Fruit fly (Drosophila melanogaster): ENCODE data around the gene pigeon.
A peak's percentile ranks its signal among the peaks of the same experiment; 100 is the strongest.

pigeon gene

dm6 chr2L:19198402-19198801, 12.6 kb downstream of the pigeon start:
- no peak for TF ChIP-seq CG34367 (tag; optimal IDR thresholded peaks at IDR 0.05)

- TF ChIP-seq D1 (tag; optimal IDR thresholded peaks at IDR 0.05): no peak
- TF ChIP-seq CG17806 (tag; optimal IDR thresholded peaks at IDR 0.05): peak; percentile 56
- TF ChIP-seq CG15710 (tag; optimal IDR thresholded peaks at IDR 0.05): peak; percentile 43
- no peak for TF ChIP-seq fd96Ca (GFP tag; IDR thresholded peaks at IDR 0.05)
- TF ChIP-seq CG9948 (tag; optimal IDR thresholded peaks at IDR 0.05): peak; percentile 22
- TF ChIP-seq Pif1A (GFP tag; optimal IDR thresholded peaks at IDR 0.05): peak; percentile 46
- no peak for TF ChIP-seq Snoo (tag; optimal IDR thresholded peaks at IDR 0.05)
- no peak for TF ChIP-seq CG32121 (GFP tag; IDR thresholded peaks at IDR 0.05)
- no peak for TF ChIP-seq rn (GFP tag; IDR thresholded peaks at IDR 0.05)
- no peak for TF ChIP-seq gl (tag; optimal IDR thresholded peaks at IDR 0.05)
- TF ChIP-seq CG14655 (GFP tag; optimal IDR thresholded peaks at IDR 0.05): peak; percentile 44
- TF ChIP-seq CG10348 (GFP tag; IDR thresholded peaks at IDR 0.05): no peak
- no peak for TF ChIP-seq Ets98B (GFP tag; IDR thresholded peaks at IDR 0.05)
- peak; percentile 60 for TF ChIP-seq CG8159 (tag; optimal IDR thresholded peaks at IDR 0.05)
- TF ChIP-seq CG4496 (GFP tag; IDR thresholded peaks at IDR 0.05): 0 out of 3 replicates have a peak, but pooled peaks have one; percentile 6
- TF ChIP-seq Pif1B (GFP tag; optimal IDR thresholded peaks at IDR 0.05): peak; percentile 35
- peak; percentile 17 for TF ChIP-seq CG8301 (tag; optimal IDR thresholded peaks at IDR 0.05)
- TF ChIP-seq EcR (GFP tag; optimal IDR thresholded peaks at IDR 0.05): no peak
- TF ChIP-seq CG34367 (tag; optimal IDR thresholded peaks at IDR 0.05): peak; percentile 10
- no peak for TF ChIP-seq CG12605 (GFP tag; IDR thresholded peaks at IDR 0.05)
- no peak for TF ChIP-seq CG13204 (GFP tag; optimal IDR thresholded peaks at IDR 0.05)
These were observed 14.4 kb downstream of the pigeon start for dm6 chr2L:19200211-19200610.

- TF ChIP-seq CG10348 (GFP tag; IDR thresholded peaks at IDR 0.05) (no peak), CG8159 (tag; optimal IDR thresholded peaks at IDR 0.05) (peak; percentile 67), CG9948 (tag; optimal IDR thresholded peaks at IDR 0.05) (peak; percentile 69), CG12605 (GFP tag; IDR thresholded peaks at IDR 0.05) (peak; percentile 60), CG14655 (GFP tag; optimal IDR thresholded peaks at IDR 0.05) (peak; percentile 81), CG4496 (GFP tag; IDR thresholded peaks at IDR 0.05) (peak; percentile 73), CG34367 (tag; optimal IDR thresholded peaks at IDR 0.05) (peak; percentile 60), Snoo (tag; optimal IDR thresholded peaks at IDR 0.05) (peak; percentile 30), EcR (GFP tag; optimal IDR thresholded peaks at IDR 0.05) (no peak), CG32121 (GFP tag; IDR thresholded peaks at IDR 0.05) (peak; percentile 62; the same call in 1 of the 2 replicates), CG13204 (GFP tag; optimal IDR thresholded peaks at IDR 0.05) (no peak), Ets98B (GFP tag; IDR thresholded peaks at IDR 0.05) (peak; percentile 73), fd96Ca (GFP tag; IDR thresholded peaks at IDR 0.05) (peak; percentile 38; the same call in 1 of the 3 replicates), gl (tag; optimal IDR thresholded peaks at IDR 0.05) (no peak), Pif1B (GFP tag; optimal IDR thresholded peaks at IDR 0.05) (peak; percentile 70), D1 (tag; optimal IDR thresholded peaks at IDR 0.05) (no peak), CG8301 (tag; optimal IDR thresholded peaks at IDR 0.05) (peak; percentile 69), rn (GFP tag; IDR thresholded peaks at IDR 0.05) (peak; percentile 41; the same call in 1 of the 2 replicates), Pif1A (GFP tag; optimal IDR thresholded peaks at IDR 0.05) (peak; percentile 52), CG17806 (tag; optimal IDR thresholded peaks at IDR 0.05) (peak; percentile 74), CG15710 (tag; optimal IDR thresholded peaks at IDR 0.05) (peak; percentile 52)
These were observed 16.0 kb downstream of the pigeon start for dm6 chr2L:19201841-19202240.

DNA sequence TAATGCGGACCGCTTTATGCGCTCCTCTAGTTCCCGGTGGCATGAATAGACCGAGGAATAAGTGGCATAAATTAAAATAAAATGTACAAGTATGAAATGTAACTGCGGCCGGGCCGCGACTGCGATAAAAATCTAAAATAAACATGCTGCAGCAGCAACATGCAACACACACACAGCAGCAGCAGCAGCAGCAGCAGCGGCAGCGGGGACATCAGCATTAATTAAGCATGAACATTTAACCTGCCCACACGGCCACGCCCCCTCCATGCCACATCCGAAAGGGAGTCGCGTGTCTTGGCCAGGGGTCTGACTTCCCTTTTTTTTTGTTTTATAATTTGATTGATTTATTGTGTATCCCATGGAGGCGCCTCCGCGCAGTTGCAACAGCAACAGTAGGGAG, 18.7 kb downstream of the pigeon start:
- TF ChIP-seq EcR (GFP tag; optimal IDR thresholded peaks at IDR 0.05) (no peak), rn (GFP tag; IDR thresholded peaks at IDR 0.05) (no peak), CG13204 (GFP tag; optimal IDR thresholded peaks at IDR 0.05) (peak; percentile 22)

- TF ChIP-seq CG34367 (tag; optimal IDR thresholded peaks at IDR 0.05): no peak
- no peak for TF ChIP-seq gl (tag; optimal IDR thresholded peaks at IDR 0.05)
- TF ChIP-seq CG9948 (tag; optimal IDR thresholded peaks at IDR 0.05): no peak
- no peak for TF ChIP-seq CG12605 (GFP tag; IDR thresholded peaks at IDR 0.05)
- TF ChIP-seq CG15710 (tag; optimal IDR thresholded peaks at IDR 0.05): no peak
- no peak for TF ChIP-seq CG32121 (GFP tag; IDR thresholded peaks at IDR 0.05)
- TF ChIP-seq Pif1A (GFP tag; optimal IDR thresholded peaks at IDR 0.05): no peak
- TF ChIP-seq CG8159 (tag; optimal IDR thresholded peaks at IDR 0.05): no peak
- TF ChIP-seq CG13204 (GFP tag; optimal IDR thresholded peaks at IDR 0.05): no peak
- TF ChIP-seq fd96Ca (GFP tag; IDR thresholded peaks at IDR 0.05): no peak
- no peak for TF ChIP-seq CG17806 (tag; optimal IDR thresholded peaks at IDR 0.05)
- TF ChIP-seq CG8301 (tag; optimal IDR thresholded peaks at IDR 0.05): no peak
- no peak for TF ChIP-seq CG14655 (GFP tag; optimal IDR thresholded peaks at IDR 0.05)
- no peak for TF ChIP-seq CG4496 (GFP tag; IDR thresholded peaks at IDR 0.05)
- no peak for TF ChIP-seq EcR (GFP tag; optimal IDR thresholded peaks at IDR 0.05)
- no peak for TF ChIP-seq rn (GFP tag; IDR thresholded peaks at IDR 0.05)
- TF ChIP-seq D1 (tag; optimal IDR thresholded peaks at IDR 0.05): no peak
- no peak for TF ChIP-seq Ets98B (GFP tag; IDR thresholded peaks at IDR 0.05)
- no peak for TF ChIP-seq Snoo (tag; optimal IDR thresholded peaks at IDR 0.05)
- no peak for TF ChIP-seq CG10348 (GFP tag; IDR thresholded peaks at IDR 0.05)
These were observed 23.0 kb downstream of the pigeon start for dm6 chr2L:19208874-19209273.

DNA sequence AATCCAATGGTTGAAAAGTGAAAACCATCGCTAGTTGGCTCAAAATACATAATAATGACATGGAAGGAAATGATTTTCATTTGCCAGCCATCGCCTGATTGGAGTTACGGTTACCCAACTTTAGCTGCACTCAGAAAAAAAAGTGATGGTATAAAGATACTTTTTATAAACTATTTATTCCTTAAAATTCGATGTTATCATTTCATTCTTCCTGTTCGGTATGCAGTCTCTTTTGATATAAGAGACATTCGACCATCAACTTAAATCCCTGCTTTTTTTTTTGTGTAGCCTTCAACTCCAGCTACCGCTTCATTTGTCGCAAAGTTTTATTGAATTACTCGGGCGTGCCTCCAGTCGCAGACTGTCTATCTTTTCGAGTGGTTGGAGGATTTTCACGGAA, 26.6 kb downstream of the pigeon start:
- TF ChIP-seq Pif1B (GFP tag; optimal IDR thresholded peaks at IDR 0.05) (no peak), CG12605 (GFP tag; IDR thresholded peaks at IDR 0.05) (no peak)

DNA sequence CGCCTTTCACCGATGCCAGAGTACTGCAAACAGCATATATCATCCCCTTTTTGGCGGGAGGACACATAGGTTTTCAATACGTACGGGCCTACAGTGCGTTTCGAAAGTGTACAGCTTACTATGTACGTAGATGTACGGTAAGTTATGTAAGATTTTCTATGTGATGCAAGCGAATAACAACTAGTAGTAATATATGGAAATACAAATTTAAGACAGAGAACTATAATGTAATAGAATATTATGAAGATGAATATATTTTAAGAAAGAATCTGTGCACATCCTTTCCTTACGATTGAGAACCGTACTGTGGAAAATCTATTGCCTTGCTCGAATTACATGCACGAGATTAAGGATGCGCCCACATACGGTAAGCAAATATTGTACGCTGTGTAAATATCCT, 32.1 kb downstream of the pigeon start:
- TF ChIP-seq CG10348 (GFP tag; IDR thresholded peaks at IDR 0.05) (no peak), CG9948 (tag; optimal IDR thresholded peaks at IDR 0.05) (no peak), Snoo (tag; optimal IDR thresholded peaks at IDR 0.05) (no peak), CG12605 (GFP tag; IDR thresholded peaks at IDR 0.05) (no peak), CG8159 (tag; optimal IDR thresholded peaks at IDR 0.05) (no peak), fd96Ca (GFP tag; IDR thresholded peaks at IDR 0.05) (no peak), CG13204 (GFP tag; optimal IDR thresholded peaks at IDR 0.05) (no peak), CG17806 (tag; optimal IDR thresholded peaks at IDR 0.05) (no peak), rn (GFP tag; IDR thresholded peaks at IDR 0.05) (no peak), CG8301 (tag; optimal IDR thresholded peaks at IDR 0.05) (no peak), Ets98B (GFP tag; IDR thresholded peaks at IDR 0.05) (no peak), CG34367 (tag; optimal IDR thresholded peaks at IDR 0.05) (no peak)
